Fruit fly (Drosophila melanogaster) whole organism, embryonic: Measurements from ENCODE around the gene da.

Experiments used
- Bdp1 ChIP-seq: fragments of 200-800 bp; sonication (Bioruptor generic); optimal IDR thresholded peaks from 3 replicates; lab custom pipeline; 2016; ENCODE audit warnings: missing biosample characterization, missing genetic modification characterization
- CG1233 ChIP-seq: fragments of 200-800 bp; sonication (Bioruptor generic); optimal IDR thresholded peaks from 4 replicates; lab custom pipeline; 2018; ENCODE audit warnings: missing biosample characterization, mild to moderate bottlenecking, missing genetic modification characterization
- CG13123 ChIP-seq: fragments of 200-800 bp; sonication (Bioruptor generic); optimal IDR thresholded peaks from 2 replicates; lab custom pipeline; 2016; ENCODE audit warnings: missing biosample characterization, missing genetic modification characterization
- CG14050 ChIP-seq: fragments of 200-800 bp; sonication (Bioruptor generic); IDR thresholded peaks from 3 replicates; pipeline ENCODE4 v1.3.6; 2022; ENCODE audit warnings: missing biosample characterization, missing genetic modification characterization
- CG14667 ChIP-seq: fragments of 200-800 bp; sonication (Bioruptor generic); IDR thresholded peaks from 2 replicates; pipeline ENCODE4 v1.3.6; 2022; ENCODE audit warnings: missing biosample characterization, missing genetic modification characterization
- CG15479 ChIP-seq: fragments of 200-800 bp; sonication (Bioruptor generic); optimal IDR thresholded peaks from 3 replicates; lab custom pipeline; 2019; ENCODE audit warnings: missing biosample characterization, mild to moderate bottlenecking, missing genetic modification characterization, moderate library complexity
- CG17328 ChIP-seq: fragments of 200-800 bp; sonication (Bioruptor generic); IDR thresholded peaks from 2 replicates; pipeline ENCODE4 v1.3.6; 2022; ENCODE audit warnings: missing biosample characterization, missing genetic modification characterization
- CG17361 ChIP-seq: fragments of 200-800 bp; sonication (Bioruptor generic); IDR thresholded peaks from 3 replicates; pipeline ENCODE4 v1.3.6; 2022; ENCODE audit warnings: missing biosample characterization, missing genetic modification characterization
- CG31441 ChIP-seq: fragments of 200-800 bp; sonication (Bioruptor generic); IDR thresholded peaks from 2 replicates; pipeline ENCODE4 v1.3.6; 2022; ENCODE audit warnings: missing biosample characterization, missing genetic modification characterization
- CG33557 ChIP-seq: fragments of 200-800 bp; sonication (Bioruptor generic); optimal IDR thresholded peaks from 2 replicates; lab custom pipeline; 2019; ENCODE audit warnings: missing biosample characterization, mild to moderate bottlenecking, missing genetic modification characterization, moderate library complexity
- CG34422 ChIP-seq: fragments of 200-800 bp; sonication (Bioruptor generic); IDR thresholded peaks from 3 replicates; pipeline ENCODE4 v1.3.6; 2022; ENCODE audit warnings: missing biosample characterization, missing genetic modification characterization
- CG3838 ChIP-seq: fragments of 200-800 bp; sonication (Bioruptor generic); optimal IDR thresholded peaks from 3 replicates; lab custom pipeline; 2016; ENCODE audit warnings: missing biosample characterization, missing genetic modification characterization
- CG4820 ChIP-seq: fragments of 200-800 bp; sonication (Bioruptor generic); optimal IDR thresholded peaks from 3 replicates; lab custom pipeline; 2016; ENCODE audit warnings: missing biosample characterization, missing genetic modification characterization
- CG6791 ChIP-seq: fragments of 200-800 bp; sonication (Bioruptor generic); IDR thresholded peaks from 3 replicates; pipeline ENCODE4 v1.3.6; 2022; ENCODE audit warnings: missing biosample characterization, missing genetic modification characterization; ENCODE audit not compliant: partially characterized antibody
- CG9609 ChIP-seq: fragments of 200-800 bp; sonication (Bioruptor generic); optimal IDR thresholded peaks from 3 replicates; lab custom pipeline; 2016; ENCODE audit warnings: missing biosample characterization, missing genetic modification characterization
- CTCF ChIP-seq: fragments of 200-800 bp; sonication (Bioruptor generic); optimal IDR thresholded peaks from 2 replicates; lab custom pipeline; 2017; ENCODE audit warnings: missing biosample characterization, mild to moderate bottlenecking, missing genetic modification characterization, moderate library complexity
- Camta ChIP-seq: fragments of 200-800 bp; sonication (Bioruptor generic); optimal IDR thresholded peaks from 2 replicates; lab custom pipeline; 2016; ENCODE audit warnings: missing biosample characterization, missing genetic modification characterization
- D19B ChIP-seq: fragments of 200-800 bp; sonication (Bioruptor generic); optimal IDR thresholded peaks from 2 replicates; lab custom pipeline; 2017; ENCODE audit warnings: missing biosample characterization, mild to moderate bottlenecking, missing genetic modification characterization
- ERR ChIP-seq: fragments of 200-800 bp; sonication (Bioruptor generic); optimal IDR thresholded peaks from 2 replicates; lab custom pipeline; 2016; ENCODE audit warnings: missing biosample characterization, missing genetic modification characterization
- Fer2 ChIP-seq: fragments of 200-800 bp; sonication (Bioruptor generic); optimal IDR thresholded peaks from 2 replicates; lab custom pipeline; 2018; ENCODE audit warnings: missing biosample characterization, mild to moderate bottlenecking, missing genetic modification characterization, moderate library complexity
- H2.0 ChIP-seq: fragments of 200-800 bp; sonication (Bioruptor generic); IDR thresholded peaks from 2 replicates; pipeline ENCODE4 v1.3.6; 2022; ENCODE audit warnings: missing biosample characterization, missing genetic modification characterization
- HLH4C ChIP-seq: fragments of 200-800 bp; sonication (Bioruptor generic); IDR thresholded peaks from 3 replicates; pipeline ENCODE4 v1.3.6; 2022; ENCODE audit warnings: missing biosample characterization, missing genetic modification characterization; ENCODE audit not compliant: partially characterized antibody
- Hr3 ChIP-seq: fragments of 200-800 bp; sonication (Bioruptor generic); optimal IDR thresholded peaks from 3 replicates; lab custom pipeline; 2016; ENCODE audit warnings: missing biosample characterization, missing genetic modification characterization
- Med ChIP-seq: fragments of 200-800 bp; sonication (Bioruptor generic); peaks from one replicate; lab custom pipeline; 2016; ENCODE audit warnings: missing biosample characterization, missing genetic modification characterization, mild to moderate bottlenecking, inconsistent platforms, moderate library complexity
- Oli ChIP-seq: fragments of 200-800 bp; sonication (Bioruptor generic); optimal IDR thresholded peaks from 2 replicates; lab custom pipeline; 2018; ENCODE audit warnings: missing biosample characterization, mild to moderate bottlenecking, missing genetic modification characterization, moderate library complexity
- PHDP ChIP-seq: fragments of 200-800 bp; sonication (Bioruptor generic); optimal IDR thresholded peaks from 3 replicates; lab custom pipeline; 2018; ENCODE audit warnings: missing biosample characterization, mild to moderate bottlenecking, missing genetic modification characterization, moderate library complexity
- Side ChIP-seq: fragments of 200-800 bp; sonication (Bioruptor generic); optimal IDR thresholded peaks from 2 replicates; lab custom pipeline; 2016; ENCODE audit warnings: missing biosample characterization, missing genetic modification characterization
- Sox100B ChIP-seq: fragments of 200-800 bp; sonication (Bioruptor generic); optimal IDR thresholded peaks from 3 replicates; lab custom pipeline; 2018; ENCODE audit warnings: missing biosample characterization, mild to moderate bottlenecking, missing genetic modification characterization
- aop ChIP-seq: fragments of 200-800 bp; sonication (Bioruptor generic); IDR thresholded peaks from 2 replicates; pipeline ENCODE4 v1.3.6; 2022; ENCODE audit warnings: missing biosample characterization, missing genetic modification characterization
- bcd ChIP-seq: fragments of 200-800 bp; sonication (Bioruptor generic); optimal IDR thresholded peaks from 2 replicates; lab custom pipeline; 2017; ENCODE audit warnings: missing biosample characterization, mild to moderate bottlenecking, missing genetic modification characterization
- br ChIP-seq: fragments of >200 bp; optimal IDR thresholded peaks from 2 replicates; lab custom pipeline; 2017
- cg ChIP-seq: fragments of 200-800 bp; sonication (Bioruptor generic); optimal IDR thresholded peaks from 3 replicates; lab custom pipeline; 2019; ENCODE audit warnings: missing biosample characterization, mild to moderate bottlenecking, missing genetic modification characterization, moderate library complexity
- crp ChIP-seq, 2 experiments: fragments of 200-800 bp; sonication (Bioruptor generic); optimal IDR thresholded peaks; 2 replicates in 1 of 2; 3 replicates in 1 of 2; lab custom pipeline; 2017; ENCODE audit warnings: missing biosample characterization in 2 of 2, missing genetic modification characterization in 2 of 2, mild to moderate bottlenecking in 1 of 2, moderate library complexity in 1 of 2
- dimm ChIP-seq: fragments of 200-800 bp; sonication (Bioruptor generic); IDR thresholded peaks from 2 replicates; pipeline ENCODE4 v1.3.6; 2022; ENCODE audit warnings: missing biosample characterization, missing genetic modification characterization
- ewg ChIP-seq: fragments of 200-800 bp; sonication (Bioruptor generic); optimal IDR thresholded peaks from 3 replicates; lab custom pipeline; 2017; ENCODE audit warnings: mild to moderate bottlenecking, missing biosample characterization, missing genetic modification reagents, missing genetic modification characterization
- gro ChIP-seq: fragments of 200-800 bp; sonication (Bioruptor generic); optimal IDR thresholded peaks from 2 replicates; lab custom pipeline; 2016; ENCODE audit warnings: missing biosample characterization, missing genetic modification characterization
- gsb ChIP-seq: fragments of 200-800 bp; sonication (Bioruptor generic); IDR thresholded peaks from 2 replicates; pipeline ENCODE4 v1.3.6; 2022; ENCODE audit warnings: missing biosample characterization, missing genetic modification characterization
- klu ChIP-seq: fragments of 200-800 bp; sonication (Bioruptor generic); IDR thresholded peaks from 2 replicates; pipeline ENCODE4 v1.3.6; 2022; ENCODE audit warnings: missing biosample characterization, missing genetic modification characterization
- pfk ChIP-seq: fragments of 200-800 bp; sonication (Bioruptor generic); optimal IDR thresholded peaks from 2 replicates; lab custom pipeline; 2018; ENCODE audit warnings: missing biosample characterization, mild to moderate bottlenecking, missing genetic modification characterization, moderate library complexity
- pho ChIP-seq: fragments of 200-800 bp; sonication (Bioruptor generic); optimal IDR thresholded peaks from 2 replicates; lab custom pipeline; 2016; ENCODE audit warnings: missing biosample characterization, missing genetic modification characterization
- sd ChIP-seq: fragments of 200-800 bp; sonication (Bioruptor generic); optimal IDR thresholded peaks from 3 replicates; lab custom pipeline; 2018; ENCODE audit warnings: missing biosample characterization, mild to moderate bottlenecking, missing genetic modification characterization, moderate library complexity
- sna ChIP-seq: fragments of 200-800 bp; sonication (Bioruptor generic); IDR thresholded peaks from 2 replicates; pipeline ENCODE4 v1.3.6; 2022; ENCODE audit warnings: missing biosample characterization, missing genetic modification characterization; ENCODE audit not compliant: partially characterized antibody
- sob ChIP-seq: fragments of 200-800 bp; sonication (Bioruptor generic); IDR thresholded peaks from 2 replicates; pipeline ENCODE4 v1.3.6; 2022; ENCODE audit warnings: missing biosample characterization, missing genetic modification characterization
- trem ChIP-seq: fragments of 200-800 bp; optimal IDR thresholded peaks from 3 replicates; lab custom pipeline; 2019; ENCODE audit warnings: missing biosample characterization, mild to moderate bottlenecking, missing genetic modification characterization, moderate library complexity
- usp ChIP-seq: fragments of >200 bp; optimal IDR thresholded peaks from 2 replicates; lab custom pipeline; 2017; ENCODE audit warnings: missing biosample characterization, missing genetic modification characterization
- wek ChIP-seq: fragments of 200-800 bp; sonication (Bioruptor generic); optimal IDR thresholded peaks from 3 replicates; lab custom pipeline; 2018; ENCODE audit warnings: missing biosample characterization, mild to moderate bottlenecking, missing genetic modification characterization, moderate library complexity
- z ChIP-seq: fragments of 200-800 bp; sonication (Bioruptor generic); IDR thresholded peaks from 3 replicates; pipeline ENCODE4 v1.3.6; 2022; ENCODE audit warnings: missing biosample characterization, missing genetic modification characterization

The da gene

dm6 chr2L:10396877-10397587 is 9.1 kb downstream of the da start (continued):
- no peak for TF ChIP-seq Side (GFP tag; lab: Kevin White, UChicago)
- TF ChIP-seq HLH4C (GFP tag; lab: Robert Waterston, UW): no peak
- peak; percentile 1 for TF ChIP-seq CG1233 (GFP tag; lab: Kevin White, UChicago)
- no peak for TF ChIP-seq bcd (GFP tag; lab: Kevin White, UChicago)
- no peak for TF ChIP-seq dimm (GFP tag; lab: Robert Waterston, UW)
- no peak for TF ChIP-seq pho
- TF ChIP-seq cg (GFP tag; lab: Kevin White, UChicago): peak; percentile 84
- TF ChIP-seq CG14050 (GFP tag; lab: Robert Waterston, UW): no peak
- no peak for TF ChIP-seq sd (tag; lab: Kevin White, UChicago)
- TF ChIP-seq CG14667: no peak
- TF ChIP-seq CG9609 (GFP tag; lab: Kevin White, UChicago): no peak
- no peak for TF ChIP-seq ewg (GFP tag; lab: Kevin White, UChicago)
- TF ChIP-seq Fer2: no peak
- TF ChIP-seq sna (GFP tag; lab: Robert Waterston, UW): no peak
- no peak for TF ChIP-seq Bdp1 (GFP tag; lab: Kevin White, UChicago)
- no peak for TF ChIP-seq gsb (GFP tag; lab: Robert Waterston, UW)
- no peak for TF ChIP-seq Oli (tag; lab: Kevin White, UChicago)
- TF ChIP-seq wek (GFP tag; lab: Kevin White, UChicago): peak; percentile 42
- no peak for TF ChIP-seq CG31441 (GFP tag; lab: Robert Waterston, UW)
- no peak for TF ChIP-seq CG3838 (GFP tag; lab: Kevin White, UChicago)
- no peak for TF ChIP-seq CG33557 (GFP tag; lab: Kevin White, UChicago)
- no peak for TF ChIP-seq H2.0 (GFP tag; lab: Robert Waterston, UW)
- TF ChIP-seq z (GFP tag; lab: Robert Waterston, UW): no peak
- TF ChIP-seq CG4820 (GFP tag; lab: Kevin White, UChicago): no peak
- TF ChIP-seq ERR (GFP tag; lab: Kevin White, UChicago): no peak
- TF ChIP-seq PHDP (tag; lab: Kevin White, UChicago): no peak
- no peak for TF ChIP-seq CTCF (GFP tag; lab: Kevin White, UChicago)
- TF ChIP-seq br (lab: Kevin White, UChicago): no peak
- no peak for TF ChIP-seq aop (GFP tag; lab: Robert Waterston, UW)
- TF ChIP-seq CG17328 (GFP tag; lab: Robert Waterston, UW): no peak
- no peak for TF ChIP-seq D19B (GFP tag; lab: Kevin White, UChicago)
- no peak for TF ChIP-seq CG17361 (GFP tag; lab: Robert Waterston, UW)
- no peak for TF ChIP-seq CG6791 (GFP tag; lab: Robert Waterston, UW)
- TF ChIP-seq gro (GFP tag; lab: Kevin White, UChicago): peak; percentile 0
- no peak for TF ChIP-seq Hr3
- no peak for TF ChIP-seq CG34422
- TF ChIP-seq crp (GFP tag; optimal IDR thresholded peaks at IDR 0.05; lab: Kevin White, UChicago): no peak
- no peak for TF ChIP-seq klu
- no peak for TF ChIP-seq pfk (GFP tag; lab: Kevin White, UChicago)
- TF ChIP-seq Camta: no peak
- peak; percentile 6 for TF ChIP-seq Sox100B (GFP tag; lab: Kevin White, UChicago)
- no peak for TF ChIP-seq sob (GFP tag; lab: Robert Waterston, UW)
- TF ChIP-seq trem (tag; lab: Kevin White, UChicago): no peak
- peak; percentile 70 for TF ChIP-seq Med (GFP tag; lab: Kevin White, UChicago)
- no peak for TF ChIP-seq CG15479
- TF ChIP-seq usp (GFP tag; lab: Kevin White, UChicago): no peak
- TF ChIP-seq CG13123 (GFP tag; lab: Kevin White, UChicago): no peak
